Worm (Caenorhabditis elegans): ENCODE measurements around the gene sre-45.

Gene sre-45

DNA sequence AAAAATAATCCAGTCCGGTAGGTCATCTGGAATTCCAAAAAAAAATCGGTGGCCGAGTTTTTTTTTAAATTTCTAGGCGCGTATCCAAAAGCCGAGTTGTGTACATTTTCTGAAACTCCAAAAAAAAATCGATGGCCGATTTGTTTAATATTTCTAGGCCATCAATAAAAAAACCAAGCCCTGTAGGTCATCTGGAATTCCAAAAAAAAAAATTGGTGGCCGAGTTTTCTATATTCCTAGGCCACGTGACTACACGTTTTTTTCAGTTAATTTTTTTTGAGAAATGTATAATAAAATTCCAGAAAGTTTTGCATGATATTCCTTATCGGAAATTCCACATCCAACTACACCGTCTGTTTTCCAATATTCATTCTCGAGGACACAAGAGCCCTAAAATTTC lies at the start of gene sre-45:
TSS of gene sre-45 (plus strand) at position 301 of the 400 bp plus-strand sequence.
- no peak for TF ChIP-seq med-1 (GFP tag; optimal IDR thresholded peaks at IDR 0.05; ENCODE audit: insufficient read depth)
- no peak for TF ChIP-seq ref-1 (GFP tag; conservative IDR thresholded peaks at IDR 0.05)
- TF ChIP-seq flt-1 (GFP tag; IDR thresholded peaks at IDR 0.05), result no peak
- no peak for TF ChIP-seq T22C8.4 (GFP tag; IDR thresholded peaks at IDR 0.05)
- TF ChIP-seq ztf-23 (GFP tag; IDR thresholded peaks at IDR 0.05), result no peak

DNA sequence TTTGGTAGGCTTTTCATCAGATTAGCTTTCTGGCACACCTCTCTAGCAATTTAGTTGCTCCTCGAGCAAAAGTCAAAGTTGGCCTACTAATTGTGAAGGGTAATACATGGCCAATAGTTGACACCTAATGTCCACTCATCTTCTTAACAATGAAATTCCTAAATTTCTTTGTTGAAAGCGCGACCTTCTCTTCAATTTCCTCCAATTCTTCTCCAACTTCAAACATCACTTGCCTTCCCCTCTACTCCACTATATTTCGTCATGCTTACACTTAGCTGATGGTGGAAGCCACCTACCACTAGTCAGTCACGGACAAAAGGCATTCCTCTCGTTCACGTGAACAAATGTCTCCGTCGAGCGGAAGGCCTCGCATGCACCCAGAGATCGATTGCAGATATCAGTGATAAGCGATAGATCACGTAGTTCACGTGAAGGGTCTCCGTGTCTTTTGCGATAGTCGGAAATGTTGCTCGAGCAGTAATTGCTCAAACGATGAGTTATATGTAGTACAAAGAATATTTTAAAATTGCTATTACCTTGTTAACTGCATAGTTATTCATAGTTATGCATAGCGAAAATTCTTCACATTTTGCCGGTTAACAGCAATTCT lies 48.6 kb upstream of the sre-45 start, which contains the start of gene E01G4.3:
TSS of gene E01G4.3 (minus strand) at position 560 of the 610 bp plus-strand sequence.
- TF ChIP-seq ztf-23 (GFP tag; IDR thresholded peaks at IDR 0.05) (no peak), tab-1 (GFP tag; IDR thresholded peaks at IDR 0.05) (no peak), med-1 (GFP tag; optimal IDR thresholded peaks at IDR 0.05; ENCODE audit: insufficient read depth) (no peak), cog-1 (tag; optimal IDR thresholded peaks at IDR 0.05) (no peak), flt-1 (GFP tag; IDR thresholded peaks at IDR 0.05) (no peak), ztf-29 (GFP tag; IDR thresholded peaks at IDR 0.05) (no peak), ref-1 (GFP tag; conservative IDR thresholded peaks at IDR 0.05) (no peak), T22C8.4 (GFP tag; IDR thresholded peaks at IDR 0.05) (no peak), klf-2 (GFP tag; conservative IDR thresholded peaks at IDR 0.05) (no peak)

DNA sequence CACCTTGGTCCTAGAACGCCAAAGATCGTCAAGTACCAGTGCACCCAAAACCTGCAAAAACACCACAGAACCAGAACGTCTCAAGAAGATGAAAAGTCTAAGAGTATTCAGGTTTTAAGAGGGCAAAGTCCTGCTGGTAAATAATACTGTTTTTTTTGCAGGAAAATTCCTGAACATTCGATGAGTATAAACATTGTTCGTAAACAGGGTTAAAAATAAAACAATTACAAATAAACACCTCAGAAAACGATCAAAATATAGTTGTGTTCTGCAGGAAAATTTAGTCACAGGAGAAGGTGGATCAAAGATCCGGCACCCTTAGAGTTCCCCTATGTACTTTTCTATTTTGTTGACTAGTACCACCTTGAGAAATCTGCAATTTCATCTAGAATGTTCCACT lies 47.0 kb upstream of the sre-45 start:
- no peak for TF ChIP-seq cog-1 (tag; optimal IDR thresholded peaks at IDR 0.05)
- no peak for TF ChIP-seq T22C8.4 (GFP tag; IDR thresholded peaks at IDR 0.05)
- no peak for TF ChIP-seq ref-1 (GFP tag; conservative IDR thresholded peaks at IDR 0.05)
- TF ChIP-seq ztf-29 (GFP tag; IDR thresholded peaks at IDR 0.05), result no peak
- no peak for TF ChIP-seq ztf-23 (GFP tag; IDR thresholded peaks at IDR 0.05)
- TF ChIP-seq med-1 (GFP tag; optimal IDR thresholded peaks at IDR 0.05; ENCODE audit: insufficient read depth), result no peak
- no peak for TF ChIP-seq tab-1 (GFP tag; IDR thresholded peaks at IDR 0.05)
- TF ChIP-seq klf-2 (GFP tag; conservative IDR thresholded peaks at IDR 0.05), result no peak

DNA sequence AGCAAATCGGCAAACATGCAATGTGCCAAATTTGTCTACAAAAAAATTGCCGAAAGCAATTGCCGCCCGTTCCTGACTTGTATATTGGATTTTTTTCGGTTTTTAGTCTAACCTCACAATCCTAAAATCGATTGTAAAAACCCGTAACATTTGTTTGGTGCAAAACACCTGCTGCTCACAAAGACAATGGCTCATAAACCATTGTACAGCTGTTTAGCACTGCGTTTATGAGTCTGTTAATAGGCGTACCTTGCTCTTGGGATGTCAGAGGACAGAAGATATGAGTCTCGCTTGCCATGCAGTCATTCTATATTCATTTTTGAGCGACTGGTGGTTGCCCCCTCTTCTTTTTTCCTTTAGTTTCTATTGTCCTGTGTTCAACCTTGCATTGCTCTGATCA lies 45.6 kb upstream of the sre-45 start, which contains the start of gene E01G4.5:
TSS of gene E01G4.5 (plus strand) at position 301 of the 400 bp plus-strand sequence.
- TF ChIP-seq flt-1 (GFP tag; IDR thresholded peaks at IDR 0.05) (no peak), med-1 (GFP tag; optimal IDR thresholded peaks at IDR 0.05; ENCODE audit: insufficient read depth) (no peak), cog-1 (tag; optimal IDR thresholded peaks at IDR 0.05) (no peak), tab-1 (GFP tag; IDR thresholded peaks at IDR 0.05) (no peak), ztf-29 (GFP tag; IDR thresholded peaks at IDR 0.05) (no peak), ref-1 (GFP tag; conservative IDR thresholded peaks at IDR 0.05) (no peak), ztf-23 (GFP tag; IDR thresholded peaks at IDR 0.05) (no peak), klf-2 (GFP tag; conservative IDR thresholded peaks at IDR 0.05) (no peak), T22C8.4 (GFP tag; IDR thresholded peaks at IDR 0.05) (no peak)

DNA sequence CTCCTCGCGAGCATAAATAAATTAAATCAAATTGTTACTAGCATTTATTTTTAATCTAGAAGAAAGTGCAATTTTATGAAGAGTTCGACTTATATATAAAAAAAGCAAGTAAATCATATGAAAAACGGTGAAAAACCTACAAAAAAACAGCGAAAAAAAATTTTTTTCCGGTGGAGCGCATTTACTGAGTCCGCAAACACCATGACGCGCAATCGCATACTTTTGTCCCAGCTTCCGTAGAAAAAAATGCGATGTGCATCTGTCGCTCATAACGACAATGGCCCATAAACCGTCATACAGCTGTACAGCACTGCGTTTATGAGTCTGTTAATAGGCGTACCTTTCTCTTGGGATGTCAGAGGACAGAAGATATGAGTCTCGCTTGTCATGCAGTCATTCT lies 40.5 kb upstream of the sre-45 start:
- TF ChIP-seq ref-1 (GFP tag; conservative IDR thresholded peaks at IDR 0.05) (no peak), cog-1 (tag; optimal IDR thresholded peaks at IDR 0.05) (no peak), T22C8.4 (GFP tag; IDR thresholded peaks at IDR 0.05) (no peak), med-1 (GFP tag; optimal IDR thresholded peaks at IDR 0.05; ENCODE audit: insufficient read depth) (no peak), ztf-23 (GFP tag; IDR thresholded peaks at IDR 0.05) (no peak), tab-1 (GFP tag; IDR thresholded peaks at IDR 0.05) (no peak), klf-2 (GFP tag; conservative IDR thresholded peaks at IDR 0.05) (no peak)

DNA sequence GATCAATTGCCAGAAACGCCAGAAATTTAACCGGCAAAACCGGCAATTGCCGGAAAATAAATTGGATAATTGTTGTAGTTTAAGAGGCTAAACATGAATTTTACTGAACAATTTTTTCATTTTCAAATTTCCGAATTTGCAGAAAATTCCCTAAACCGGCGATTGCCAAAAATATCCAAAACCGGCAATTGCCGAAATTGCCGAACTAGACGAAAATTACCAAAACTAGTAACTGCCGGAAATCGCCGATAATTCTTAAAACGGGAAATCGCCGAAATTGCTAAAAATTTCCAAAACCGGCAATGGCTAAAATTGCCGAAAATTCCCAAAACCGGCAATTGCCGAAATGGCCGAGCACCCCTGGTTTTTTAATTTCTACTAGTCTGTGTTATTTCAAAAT lies 38.3 kb upstream of the sre-45 start:
- TF ChIP-seq med-1 (GFP tag; optimal IDR thresholded peaks at IDR 0.05; ENCODE audit: insufficient read depth), result no peak
- no peak for TF ChIP-seq ref-1 (GFP tag; conservative IDR thresholded peaks at IDR 0.05)

DNA sequence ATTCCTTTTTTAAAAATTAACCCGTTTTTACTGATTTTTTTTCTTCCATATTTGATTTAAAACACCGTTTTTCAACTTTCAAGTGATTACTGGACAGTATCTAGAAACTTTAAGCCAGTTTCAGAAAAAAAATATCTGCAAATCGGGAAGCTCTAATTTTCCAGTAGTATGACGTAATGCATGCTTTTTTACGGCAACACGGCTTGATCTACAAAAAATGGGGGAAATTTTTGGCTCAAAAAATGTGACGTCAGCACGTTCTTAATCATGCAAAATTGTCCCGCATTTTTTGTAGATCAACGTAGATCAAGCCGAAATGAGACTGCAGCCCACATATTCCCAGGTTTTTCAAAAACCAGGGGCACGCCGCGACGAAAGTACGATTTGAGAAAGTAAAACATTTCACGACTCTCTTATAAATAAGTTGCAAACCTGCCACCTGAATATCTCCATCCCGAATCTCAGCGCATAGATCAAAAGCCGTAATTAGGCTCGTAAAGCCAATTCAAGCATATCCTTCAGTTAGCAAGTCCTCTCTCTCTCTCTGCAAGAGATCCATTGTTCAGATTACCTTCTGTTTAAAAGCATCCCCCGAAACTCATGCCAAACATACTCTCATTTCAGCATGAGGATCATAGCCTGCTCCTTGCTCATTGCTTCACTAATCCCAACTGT lies 35.8 kb upstream of the sre-45 start, which contains the start of gene E01G4.6:
TSS of gene E01G4.6 (plus strand) at position 625 of the 675 bp plus-strand sequence.
- TF ChIP-seq cog-1 (tag; optimal IDR thresholded peaks at IDR 0.05) (no peak), ref-1 (GFP tag; conservative IDR thresholded peaks at IDR 0.05) (no peak), flt-1 (GFP tag; IDR thresholded peaks at IDR 0.05) (no peak), ztf-23 (GFP tag; IDR thresholded peaks at IDR 0.05) (no peak), med-1 (GFP tag; optimal IDR thresholded peaks at IDR 0.05; ENCODE audit: insufficient read depth) (no peak), tab-1 (GFP tag; IDR thresholded peaks at IDR 0.05) (no peak), ztf-29 (GFP tag; IDR thresholded peaks at IDR 0.05) (no peak), klf-2 (GFP tag; conservative IDR thresholded peaks at IDR 0.05) (no peak), T22C8.4 (GFP tag; IDR thresholded peaks at IDR 0.05) (no peak)

DNA sequence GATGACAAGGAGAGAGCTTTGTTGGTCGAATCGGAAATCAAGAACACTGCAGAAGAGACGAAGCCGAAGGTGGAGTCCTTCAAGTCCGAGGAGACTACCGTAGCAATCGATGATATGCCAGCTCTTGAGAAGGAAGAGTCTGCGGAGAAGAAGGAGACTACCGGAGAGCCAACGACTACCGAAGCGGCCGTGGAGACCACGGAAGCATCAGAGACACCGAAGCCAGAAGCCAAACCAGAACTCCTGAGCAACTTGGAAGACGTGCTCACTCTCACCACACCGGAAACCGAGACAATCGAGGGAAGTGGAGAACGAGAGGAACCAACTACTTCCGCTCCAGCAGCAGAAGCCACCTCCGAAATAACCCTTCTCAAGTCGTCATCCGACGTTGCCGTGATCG lies 33.6 kb upstream of the sre-45 start:
- TF ChIP-seq ztf-29 (GFP tag; IDR thresholded peaks at IDR 0.05), result no peak
- no peak for TF ChIP-seq klf-2 (GFP tag; conservative IDR thresholded peaks at IDR 0.05)
- no peak for TF ChIP-seq cog-1 (tag; optimal IDR thresholded peaks at IDR 0.05)
- no peak for TF ChIP-seq T22C8.4 (GFP tag; IDR thresholded peaks at IDR 0.05)

DNA sequence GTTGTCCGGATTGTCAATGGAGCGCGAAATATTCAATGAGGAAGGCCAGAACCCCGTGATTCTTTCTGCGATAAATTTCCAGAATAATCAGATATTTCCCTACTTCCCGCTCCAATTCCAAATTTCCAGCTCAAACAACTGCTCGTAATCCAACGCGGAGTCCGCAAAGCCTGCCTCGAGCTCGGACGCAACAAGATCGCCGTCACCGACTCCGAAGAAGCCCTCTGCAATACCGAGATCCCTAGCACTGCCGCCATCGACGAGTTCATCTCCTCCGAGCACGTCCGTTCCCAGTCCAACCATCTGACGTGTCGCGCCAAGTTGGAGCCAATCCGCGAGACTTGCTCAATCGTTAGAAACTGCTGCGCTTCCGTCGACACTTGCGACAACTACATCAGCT lies 32.6 kb upstream of the sre-45 start:
- no peak for TF ChIP-seq flt-1 (GFP tag; IDR thresholded peaks at IDR 0.05)
- no peak for TF ChIP-seq tab-1 (GFP tag; IDR thresholded peaks at IDR 0.05)
- TF ChIP-seq klf-2 (GFP tag; conservative IDR thresholded peaks at IDR 0.05), result no peak
- TF ChIP-seq cog-1 (tag; optimal IDR thresholded peaks at IDR 0.05), result no peak
- TF ChIP-seq T22C8.4 (GFP tag; IDR thresholded peaks at IDR 0.05), result no peak
- TF ChIP-seq med-1 (GFP tag; optimal IDR thresholded peaks at IDR 0.05; ENCODE audit: insufficient read depth), result no peak
- no peak for TF ChIP-seq ref-1 (GFP tag; conservative IDR thresholded peaks at IDR 0.05)
- TF ChIP-seq ztf-23 (GFP tag; IDR thresholded peaks at IDR 0.05), result no peak
- no peak for TF ChIP-seq ztf-29 (GFP tag; IDR thresholded peaks at IDR 0.05)

DNA sequence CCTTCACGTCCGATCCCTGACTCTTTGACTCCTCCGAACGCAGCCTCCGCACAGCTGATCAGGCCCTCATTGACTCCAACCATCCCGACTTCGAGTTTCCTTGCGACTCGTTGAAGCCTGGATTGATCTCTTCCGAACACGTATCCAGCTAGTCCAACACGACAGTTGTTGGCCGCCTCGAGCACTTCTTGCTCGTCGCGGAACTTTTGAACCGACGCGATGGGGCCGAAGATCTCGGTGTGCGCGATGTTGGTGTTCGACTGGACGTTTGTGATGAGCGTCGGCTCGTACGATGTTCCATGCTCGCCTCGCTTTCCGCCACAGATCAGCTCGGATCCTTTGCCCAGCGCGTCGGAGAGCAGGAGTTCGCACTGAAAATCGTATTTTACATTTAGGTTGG lies 30.1 kb upstream of the sre-45 start:
- TF ChIP-seq ztf-23 (GFP tag; IDR thresholded peaks at IDR 0.05) (no peak), tab-1 (GFP tag; IDR thresholded peaks at IDR 0.05) (no peak)
